Fruit fly (Drosophila melanogaster): Measurements from ENCODE around the gene CG4074.

dm6 chr3L:20755585-20755984, 13.7 kb downstream of the CG4074 start, which contains the start of gene CG33912:
- TF ChIP-seq CG8478 (optimal IDR thresholded peaks at IDR 0.05) = no peak
- no peak for TF ChIP-seq CTCF (optimal IDR thresholded peaks at IDR 0.05)

All from S2 (cell line).